Worm (Caenorhabditis elegans): ENCODE measurements around the gene ubc-15.

DNA sequence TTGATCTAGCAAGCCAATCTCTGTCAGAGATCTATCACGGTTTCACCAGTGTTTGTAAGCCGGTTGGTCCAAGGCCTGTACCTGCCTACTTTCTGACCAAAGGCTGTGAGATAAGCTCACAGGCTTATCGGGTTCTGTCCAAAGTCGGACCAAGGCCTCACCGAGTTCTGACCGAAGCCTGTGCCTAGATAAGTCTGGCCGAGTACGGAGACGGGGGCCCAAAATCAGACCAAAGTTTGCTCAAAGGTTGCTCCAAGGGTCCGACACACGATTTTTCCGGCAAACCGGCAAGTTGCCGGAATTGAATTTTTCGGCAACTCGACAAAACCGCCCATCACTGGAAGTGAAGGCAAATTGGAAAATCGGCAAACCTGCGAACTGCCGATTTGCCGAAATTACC lies 18.2 kb upstream of the ubc-15 start:
- TF ChIP-seq lin-11 (tag; optimal IDR thresholded peaks at IDR 0.05) (no peak), F13H6.1 (tag; optimal IDR thresholded peaks at IDR 0.05) (no peak), ama-1 (optimal IDR thresholded peaks at IDR 0.05) (no peak)
